Worm (Caenorhabditis elegans): ENCODE data around the gene bcmo-1.

- TF ChIP-seq cog-1 (tag; optimal IDR thresholded peaks at IDR 0.05): no peak
- TF ChIP-seq flt-1 (GFP tag; IDR thresholded peaks at IDR 0.05): no peak
- no peak for TF ChIP-seq tab-1 (GFP tag; IDR thresholded peaks at IDR 0.05)
- no peak for TF ChIP-seq klf-2 (GFP tag; conservative IDR thresholded peaks at IDR 0.05)
- no peak for TF ChIP-seq T22C8.4 (GFP tag; IDR thresholded peaks at IDR 0.05)
- TF ChIP-seq ztf-23 (GFP tag; IDR thresholded peaks at IDR 0.05): no peak
Observed at ce11 chrII:12855900-12856299, 25.4 kb downstream of the bcmo-1 start, which contains the start of gene Y46G5A.29.
